Fruit fly (Drosophila melanogaster) whole organism, embryonic: ENCODE measurements around the gene qtc.
A peak's percentile ranks its signal among the peaks of the same experiment; 100 is the strongest.

Experiments
- Asciz ChIP-seq: fragments of 200-800 bp; sonication (Bioruptor generic); optimal IDR thresholded peaks from 2 replicates; lab custom pipeline; 2017; ENCODE audit warnings: missing biosample characterization, mild to moderate bottlenecking, missing genetic modification characterization, missing genetic modification reagents
- Atf-2 ChIP-seq: fragments of 200-800 bp; sonication (Bioruptor generic); optimal IDR thresholded peaks from 2 replicates; lab custom pipeline; 2016; ENCODE audit warnings: missing biosample characterization, missing genetic modification characterization
- BEAF-32 ChIP-seq: fragments of 200-800 bp; sonication (Bioruptor generic); optimal IDR thresholded peaks from 3 replicates; lab custom pipeline; 2017; ENCODE audit warnings: missing biosample characterization, missing genetic modification characterization, mild to moderate bottlenecking, moderate library complexity, missing genetic modification reagents
- Blimp-1 ChIP-seq: fragments of 200-800 bp; sonication (Bioruptor generic); optimal IDR thresholded peaks from 3 replicates; lab custom pipeline; 2018; ENCODE audit warnings: missing biosample characterization, missing genetic modification characterization, mild to moderate bottlenecking, moderate library complexity, missing genetic modification reagents
- CG10321 ChIP-seq: fragments of 200-800 bp; sonication (Bioruptor generic); IDR thresholded peaks from 2 replicates; pipeline ENCODE4 v1.3.6; 2022; ENCODE audit warnings: missing biosample characterization, missing genetic modification characterization
- CG10565 ChIP-seq: fragments of 200-800 bp; sonication (Bioruptor generic); optimal IDR thresholded peaks from 3 replicates; lab custom pipeline; 2016; ENCODE audit warnings: missing biosample characterization, mild to moderate bottlenecking, missing genetic modification characterization
- CG11695 ChIP-seq: fragments of 200-800 bp; sonication (Bioruptor generic); IDR thresholded peaks from 3 replicates; pipeline ENCODE4 v1.3.6; 2022; ENCODE audit warnings: missing biosample characterization, missing genetic modification characterization
- CG14050 ChIP-seq: fragments of 200-800 bp; sonication (Bioruptor generic); IDR thresholded peaks from 3 replicates; pipeline ENCODE4 v1.3.6; 2022; ENCODE audit warnings: missing biosample characterization, missing genetic modification characterization
- CG15269 ChIP-seq: fragments of 200-800 bp; sonication (Bioruptor generic); optimal IDR thresholded peaks from 2 replicates; lab custom pipeline; 2018; ENCODE audit warnings: missing biosample characterization, mild to moderate bottlenecking, missing genetic modification characterization, moderate library complexity
- CG1603 ChIP-seq: fragments of 200-800 bp; sonication (Bioruptor generic); optimal IDR thresholded peaks from 2 replicates; lab custom pipeline; 2019; ENCODE audit warnings: missing biosample characterization, mild to moderate bottlenecking, missing genetic modification characterization, moderate library complexity
- CG16779 ChIP-seq: fragments of 200-800 bp; sonication (Bioruptor generic); IDR thresholded peaks from 2 replicates; pipeline ENCODE4 v1.3.6; 2022; ENCODE audit warnings: missing biosample characterization, missing genetic modification characterization
- CG17186 ChIP-seq: fragments of 200-800 bp; sonication (Bioruptor generic); optimal IDR thresholded peaks from 3 replicates; lab custom pipeline; 2017; ENCODE audit warnings: missing biosample characterization, missing genetic modification reagents, missing genetic modification characterization
- CG2202 ChIP-seq: fragments of 200-800 bp; sonication (Bioruptor generic); optimal IDR thresholded peaks from 2 replicates; lab custom pipeline; 2018; ENCODE audit warnings: missing biosample characterization, mild to moderate bottlenecking, missing genetic modification characterization
- CG2678 ChIP-seq: fragments of 200-800 bp; sonication (Bioruptor generic); optimal IDR thresholded peaks from 3 replicates; lab custom pipeline; 2019; ENCODE audit warnings: missing biosample characterization, mild to moderate bottlenecking, missing genetic modification characterization, moderate library complexity
- CG32532 ChIP-seq: fragments of 200-800 bp; sonication (Bioruptor generic); IDR thresholded peaks from 2 replicates; pipeline ENCODE4 v1.3.6; 2022; ENCODE audit warnings: missing biosample characterization, missing genetic modification characterization
- CG3281 ChIP-seq: fragments of 200-800 bp; sonication (Bioruptor generic); optimal IDR thresholded peaks from 3 replicates; lab custom pipeline; 2017; ENCODE audit warnings: missing biosample characterization, mild to moderate bottlenecking, missing genetic modification characterization
- CG3407 ChIP-seq: fragments of 200-800 bp; sonication (Bioruptor generic); optimal IDR thresholded peaks from 2 replicates; lab custom pipeline; 2018; ENCODE audit warnings: missing biosample characterization, mild to moderate bottlenecking, missing genetic modification characterization
- CG3995 ChIP-seq: fragments of 200-800 bp; sonication (Bioruptor generic); optimal IDR thresholded peaks from 3 replicates; lab custom pipeline; 2016; ENCODE audit warnings: missing biosample characterization, missing genetic modification characterization
- CG8290 ChIP-seq, 3 experiments: fragments of 200-800 bp; sonication (Bioruptor generic); optimal IDR thresholded peaks; 2 replicates each; lab custom pipeline; 2016 to 2019; ENCODE audit warnings: missing biosample characterization in 3 of 3, missing genetic modification characterization in 3 of 3, mild to moderate bottlenecking in 2 of 3, moderate library complexity in 1 of 3
- CG8388 ChIP-seq: fragments of 200-800 bp; sonication (Bioruptor generic); optimal IDR thresholded peaks from 2 replicates; lab custom pipeline; 2019; ENCODE audit warnings: missing biosample characterization, mild to moderate bottlenecking, missing genetic modification characterization, moderate library complexity
- CG8944 ChIP-seq: fragments of 200-800 bp; sonication (Bioruptor generic); optimal IDR thresholded peaks from 3 replicates; lab custom pipeline; 2016; ENCODE audit warnings: missing biosample characterization, missing genetic modification characterization
- CHES-1-like ChIP-seq: fragments of 200-800 bp; sonication (Bioruptor generic); optimal IDR thresholded peaks from 2 replicates; lab custom pipeline; 2016; ENCODE audit warnings: missing biosample characterization, missing genetic modification characterization
- CrebB ChIP-seq: fragments of 200-800 bp; sonication (Bioruptor generic); optimal IDR thresholded peaks from 3 replicates; lab custom pipeline; 2018; ENCODE audit warnings: missing biosample characterization, mild to moderate bottlenecking, missing genetic modification characterization
- Doc2 ChIP-seq: fragments of 200-800 bp; sonication (Bioruptor generic); IDR thresholded peaks from 2 replicates; pipeline ENCODE4 v1.3.6; 2022; ENCODE audit warnings: missing biosample characterization, missing genetic modification characterization
- Ets97D ChIP-seq: fragments of 200-800 bp; sonication (Bioruptor generic); optimal IDR thresholded peaks from 3 replicates; lab custom pipeline; 2016; ENCODE audit warnings: missing biosample characterization, missing genetic modification characterization
- HLH4C ChIP-seq: fragments of 200-800 bp; sonication (Bioruptor generic); IDR thresholded peaks from 3 replicates; pipeline ENCODE4 v1.3.6; 2022; ENCODE audit warnings: missing biosample characterization, missing genetic modification characterization; ENCODE audit not compliant: partially characterized antibody
- HmgD ChIP-seq: fragments of 200-800 bp; sonication (Bioruptor generic); optimal IDR thresholded peaks from 3 replicates; lab custom pipeline; 2016; ENCODE audit warnings: missing biosample characterization, missing genetic modification characterization
- Jarid2 ChIP-seq: fragments of 200-800 bp; sonication (Bioruptor generic); optimal IDR thresholded peaks from 3 replicates; lab custom pipeline; 2017; ENCODE audit warnings: mild to moderate bottlenecking, missing biosample characterization, missing genetic modification reagents, missing genetic modification characterization
- NfI ChIP-seq: fragments of 200-800 bp; sonication (Bioruptor generic); optimal IDR thresholded peaks from 3 replicates; lab custom pipeline; 2018; ENCODE audit warnings: missing biosample characterization, mild to moderate bottlenecking, missing genetic modification characterization, moderate library complexity
- Sry-β ChIP-seq: fragments of 200-800 bp; sonication (Bioruptor generic); optimal IDR thresholded peaks from 2 replicates; lab custom pipeline; 2018; ENCODE audit warnings: missing biosample characterization, mild to moderate bottlenecking, missing genetic modification characterization, moderate library complexity
- Xbp1 ChIP-seq: fragments of 200-800 bp; sonication (Bioruptor generic); optimal IDR thresholded peaks from 3 replicates; lab custom pipeline; 2016; ENCODE audit warnings: missing biosample characterization, mild to moderate bottlenecking, missing genetic modification characterization
- dmrt99B ChIP-seq: fragments of 200-800 bp; sonication (Bioruptor generic); optimal IDR thresholded peaks from 2 replicates; lab custom pipeline; 2018; ENCODE audit warnings: missing biosample characterization, mild to moderate bottlenecking, missing genetic modification characterization, moderate library complexity
- ems ChIP-seq: fragments of 200-800 bp; sonication (Bioruptor generic); optimal IDR thresholded peaks from 3 replicates; lab custom pipeline; 2016; ENCODE audit warnings: missing biosample characterization, missing genetic modification characterization
- exex ChIP-seq: fragments of 200-800 bp; sonication (Bioruptor generic); optimal IDR thresholded peaks from 4 replicates; lab custom pipeline; 2018; ENCODE audit warnings: missing biosample characterization, mild to moderate bottlenecking, missing genetic modification characterization, moderate library complexity
- eyg ChIP-seq: fragments of 200-800 bp; sonication (Bioruptor generic); optimal IDR thresholded peaks from 3 replicates; lab custom pipeline; 2016; ENCODE audit warnings: missing biosample characterization, missing genetic modification characterization
- gt ChIP-seq: fragments of 200-800 bp; sonication (Bioruptor generic); IDR thresholded peaks from 2 replicates; pipeline ENCODE4 v1.3.6; 2022; ENCODE audit warnings: missing biosample characterization, missing genetic modification characterization
- inv ChIP-seq: fragments of 200-800 bp; sonication (Bioruptor generic); IDR thresholded peaks from 2 replicates; pipeline ENCODE4 v1.3.6; 2022; ENCODE audit warnings: missing biosample characterization, missing genetic modification characterization; ENCODE audit not compliant: partially characterized antibody
- ken ChIP-seq: fragments of 200-800 bp; sonication (Bioruptor generic); IDR thresholded peaks from 3 replicates; pipeline ENCODE4 v1.3.6; 2022; ENCODE audit warnings: missing biosample characterization, missing genetic modification characterization
- onecut ChIP-seq: fragments of 200-800 bp; sonication (Bioruptor generic); IDR thresholded peaks from 2 replicates; pipeline ENCODE4 v1.3.6; 2022; ENCODE audit warnings: missing biosample characterization, missing genetic modification characterization
- row ChIP-seq: fragments of 200-800 bp; sonication (Bioruptor generic); IDR thresholded peaks from 3 replicates; pipeline ENCODE4 v1.3.6; 2022; ENCODE audit warnings: missing biosample characterization, missing genetic modification characterization
- tna ChIP-seq: fragments of 200-800 bp; sonication (Bioruptor generic); IDR thresholded peaks from 2 replicates; pipeline ENCODE4 v1.3.6; 2022; ENCODE audit warnings: missing biosample characterization, missing genetic modification characterization; ENCODE audit not compliant: partially characterized antibody
- tup ChIP-seq: fragments of 200-800 bp; sonication (Bioruptor generic); optimal IDR thresholded peaks from 2 replicates; lab custom pipeline; 2016; ENCODE audit warnings: missing biosample characterization, mild to moderate bottlenecking, missing genetic modification characterization, moderate library complexity
- unc-4 ChIP-seq: fragments of 200-800 bp; sonication (Bioruptor generic); IDR thresholded peaks from 2 replicates; pipeline ENCODE4 v1.3.6; 2022; ENCODE audit warnings: missing biosample characterization, missing genetic modification characterization; ENCODE audit not compliant: partially characterized antibody
- unpg ChIP-seq: fragments of 200-800 bp; sonication (Bioruptor generic); optimal IDR thresholded peaks from 3 replicates; lab custom pipeline; 2018; ENCODE audit warnings: missing biosample characterization, mild to moderate bottlenecking, missing genetic modification characterization, moderate library complexity
- z ChIP-seq: fragments of 200-800 bp; sonication (Bioruptor generic); IDR thresholded peaks from 3 replicates; pipeline ENCODE4 v1.3.6; 2022; ENCODE audit warnings: missing biosample characterization, missing genetic modification characterization
- zen2 ChIP-seq: fragments of 200-800 bp; sonication (Bioruptor generic); IDR thresholded peaks from 3 replicates; pipeline ENCODE4 v1.3.6; 2022; ENCODE audit warnings: missing biosample characterization, missing genetic modification characterization; ENCODE audit not compliant: partially characterized antibody
- zfh1 ChIP-seq: fragments of 200-800 bp; sonication (Bioruptor generic); IDR thresholded peaks from 3 replicates; pipeline ENCODE4 v1.3.6; 2022; ENCODE audit warnings: missing biosample characterization, missing genetic modification characterization

Gene qtc

dm6 chr2L:5070797-5071579, 10.4 kb downstream of the qtc start, which contains the start of gene RpL37A (continued):
- peak; percentile 83 for TF ChIP-seq eyg (GFP tag; lab: Kevin White, UChicago)
- peak; percentile 80 for TF ChIP-seq Asciz (GFP tag; lab: Kevin White, UChicago)
- peak; percentile 75 for TF ChIP-seq unpg (GFP tag; lab: Kevin White, UChicago)
- peak; percentile 92 for TF ChIP-seq CG17186 (GFP tag; lab: Kevin White, UChicago)
- TF ChIP-seq gt (GFP tag; lab: Robert Waterston, UW): peak; percentile 34; the same call in 1 of the 2 replicates
- TF ChIP-seq CG11695 (GFP tag; lab: Robert Waterston, UW): peak; percentile 68
- no peak for TF ChIP-seq tna (GFP tag; lab: Robert Waterston, UW)
- TF ChIP-seq z: peak; percentile 27; the same call in 1 of the 3 replicates
- no peak for TF ChIP-seq zen2 (GFP tag; lab: Robert Waterston, UW)
- TF ChIP-seq CG3281 (GFP tag; lab: Kevin White, UChicago): peak; percentile 89
- TF ChIP-seq exex (tag; lab: Kevin White, UChicago): peak; percentile 54
- TF ChIP-seq CG8944 (GFP tag; lab: Kevin White, UChicago): peak; percentile 49
- peak; percentile 80 for TF ChIP-seq Jarid2 (GFP tag; lab: Kevin White, UChicago)
- peak; percentile 65 for TF ChIP-seq HmgD
- no peak for TF ChIP-seq Blimp-1 (GFP tag; lab: Kevin White, UChicago)
- peak; percentile 69 for TF ChIP-seq CG3407 (GFP tag; lab: Kevin White, UChicago)
- TF ChIP-seq CG10321 (GFP tag; lab: Robert Waterston, UW): peak; percentile 58; the same call in 1 of the 2 replicates
- peak; percentile 63 for TF ChIP-seq dmrt99B (tag; lab: Kevin White, UChicago)
- TF ChIP-seq tup: peak; percentile 30
- no peak for TF ChIP-seq Doc2 (GFP tag; lab: Robert Waterston, UW)
- no peak; the same call in 1 of the 2 replicates for TF ChIP-seq inv
- peak; percentile 63 for TF ChIP-seq Atf-2 (GFP tag; lab: Kevin White, UChicago)
- peak; percentile 56 for TF ChIP-seq BEAF-32 (GFP tag; lab: Kevin White, UChicago)
- TF ChIP-seq zfh1 (GFP tag; lab: Robert Waterston, UW): peak; percentile 78
- TF ChIP-seq CHES-1-like (GFP tag; lab: Kevin White, UChicago): peak; percentile 76
- TF ChIP-seq onecut (GFP tag; lab: Robert Waterston, UW): peak; percentile 88
- peak; percentile 59 for TF ChIP-seq CrebB (tag; lab: Kevin White, UChicago)
- TF ChIP-seq Sry-β: peak; percentile 49
- peak; percentile 74 for TF ChIP-seq CG2678 (tag; lab: Kevin White, UChicago)
- TF ChIP-seq NfI (GFP tag; lab: Kevin White, UChicago): peak; percentile 91
- peak; percentile 69; the same call in 2 of the 3 replicates for TF ChIP-seq CG14050 (GFP tag; lab: Robert Waterston, UW)
- peak; percentile 85 for TF ChIP-seq ems (GFP tag; lab: Kevin White, UChicago)
- peak; percentile 84 for TF ChIP-seq CG32532 (GFP tag; lab: Robert Waterston, UW)
- TF ChIP-seq CG16779: no peak
- TF ChIP-seq CG1603 (tag; lab: Kevin White, UChicago): peak; percentile 76
- TF ChIP-seq CG15269 (tag; lab: Kevin White, UChicago): peak; percentile 57
- TF ChIP-seq CG10565 (GFP tag; lab: Kevin White, UChicago): peak; percentile 53
- TF ChIP-seq Ets97D (GFP tag; lab: Kevin White, UChicago): peak; percentile 99
- TF ChIP-seq CG8388 (GFP tag; lab: Kevin White, UChicago): peak; percentile 49
- peak; percentile 86 for TF ChIP-seq CG8290 (GFP tag; optimal IDR thresholded peaks at IDR 0.05; lab: Kevin White, UChicago)
- TF ChIP-seq CG8290 (tag; optimal IDR thresholded peaks at IDR 0.05; lab: Kevin White, UChicago): peak; percentile 81 to 89
- TF ChIP-seq unc-4: peak; percentile 32; the same call in 1 of the 2 replicates
- peak; percentile 82 for TF ChIP-seq ken (GFP tag; lab: Robert Waterston, UW)
- TF ChIP-seq CG2202 (tag; lab: Kevin White, UChicago): peak; percentile 59
- no peak; the same call in 2 of the 3 replicates for TF ChIP-seq HLH4C (GFP tag; lab: Robert Waterston, UW)
- peak; percentile 64 for TF ChIP-seq CG3995 (GFP tag; lab: Kevin White, UChicago)
- peak; percentile 75 for TF ChIP-seq Xbp1 (GFP tag; lab: Kevin White, UChicago)
- peak; percentile 64 for TF ChIP-seq row (GFP tag; lab: Robert Waterston, UW)
